Fruit fly (Drosophila melanogaster) whole organism, embryonic: ENCODE measurements around the gene lqfR.

Experiments used
- CG10565 ChIP-seq: fragments of 200-800 bp; sonication (Bioruptor generic); optimal IDR thresholded peaks from 3 replicates; lab custom pipeline; 2016; ENCODE audit warnings: missing biosample characterization, mild to moderate bottlenecking, missing genetic modification characterization
- CG1233 ChIP-seq: fragments of 200-800 bp; sonication (Bioruptor generic); optimal IDR thresholded peaks from 4 replicates; lab custom pipeline; 2018; ENCODE audit warnings: missing biosample characterization, mild to moderate bottlenecking, missing genetic modification characterization
- CG14014 ChIP-seq: fragments of 200-800 bp; sonication (Bioruptor generic); IDR thresholded peaks from 2 replicates; pipeline ENCODE4 v1.3.6; 2022; ENCODE audit warnings: missing biosample characterization, missing genetic modification characterization
- CG14667 ChIP-seq: fragments of 200-800 bp; sonication (Bioruptor generic); IDR thresholded peaks from 2 replicates; pipeline ENCODE4 v1.3.6; 2022; ENCODE audit warnings: missing biosample characterization, missing genetic modification characterization
- CG1529 ChIP-seq: fragments of 200-800 bp; sonication (Bioruptor generic); optimal IDR thresholded peaks from 3 replicates; lab custom pipeline; 2018; ENCODE audit warnings: missing biosample characterization, missing genetic modification characterization
- CG15479 ChIP-seq: fragments of 200-800 bp; sonication (Bioruptor generic); optimal IDR thresholded peaks from 3 replicates; lab custom pipeline; 2019; ENCODE audit warnings: missing biosample characterization, mild to moderate bottlenecking, missing genetic modification characterization, moderate library complexity
- CG15601 ChIP-seq: fragments of 200-800 bp; sonication (Bioruptor generic); optimal IDR thresholded peaks from 3 replicates; lab custom pipeline; 2019; ENCODE audit warnings: missing biosample characterization, mild to moderate bottlenecking, missing genetic modification characterization, moderate library complexity
- CG16779 ChIP-seq: fragments of 200-800 bp; sonication (Bioruptor generic); IDR thresholded peaks from 2 replicates; pipeline ENCODE4 v1.3.6; 2022; ENCODE audit warnings: missing biosample characterization, missing genetic modification characterization
- CG17359 ChIP-seq: fragments of 200-800 bp; sonication (Bioruptor generic); optimal IDR thresholded peaks from 3 replicates; lab custom pipeline; 2018; ENCODE audit warnings: missing biosample characterization, mild to moderate bottlenecking, missing genetic modification characterization, moderate library complexity
- CG17361 ChIP-seq: fragments of 200-800 bp; sonication (Bioruptor generic); IDR thresholded peaks from 3 replicates; pipeline ENCODE4 v1.3.6; 2022; ENCODE audit warnings: missing biosample characterization, missing genetic modification characterization
- CG1792 ChIP-seq: fragments of 200-800 bp; sonication (Bioruptor generic); optimal IDR thresholded peaks from 2 replicates; lab custom pipeline; 2016; ENCODE audit warnings: missing biosample characterization, missing genetic modification characterization
- CG2202 ChIP-seq: fragments of 200-800 bp; sonication (Bioruptor generic); optimal IDR thresholded peaks from 2 replicates; lab custom pipeline; 2018; ENCODE audit warnings: missing biosample characterization, mild to moderate bottlenecking, missing genetic modification characterization
- CG30020 ChIP-seq: fragments of 200-800 bp; optimal IDR thresholded peaks from 2 replicates; lab custom pipeline; 2019; ENCODE audit warnings: missing biosample characterization, mild to moderate bottlenecking, missing genetic modification characterization, moderate library complexity
- CG3726 ChIP-seq: fragments of 200-800 bp; sonication (Bioruptor generic); IDR thresholded peaks from 3 replicates; pipeline ENCODE4, ENCODE4 v1.3.6; 2022; ENCODE audit warnings: missing biosample characterization, missing genetic modification characterization
- CG4617 ChIP-seq: fragments of 200-800 bp; sonication (Bioruptor generic); optimal IDR thresholded peaks from 3 replicates; lab custom pipeline; 2016; ENCODE audit warnings: missing biosample characterization, missing genetic modification characterization, borderline replicate concordance
- CG4707 ChIP-seq: fragments of 200-800 bp; sonication (Bioruptor generic); optimal IDR thresholded peaks from 2 replicates; lab custom pipeline; 2018; ENCODE audit warnings: missing biosample characterization, mild to moderate bottlenecking, missing genetic modification characterization, moderate library complexity
- CG4854 ChIP-seq: fragments of 200-800 bp; sonication (Bioruptor generic); optimal IDR thresholded peaks from 2 replicates; lab custom pipeline; 2016; ENCODE audit warnings: missing biosample characterization, missing genetic modification characterization, inconsistent platforms
- CG5953 ChIP-seq: fragments of 200-800 bp; sonication (Bioruptor generic); IDR thresholded peaks from 2 replicates; pipeline ENCODE4 v1.3.6; 2022; ENCODE audit warnings: missing biosample characterization, missing genetic modification characterization
- CG6813 ChIP-seq: fragments of 200-800 bp; sonication (Bioruptor generic); optimal IDR thresholded peaks from 2 replicates; lab custom pipeline; 2017; ENCODE audit warnings: missing biosample characterization, missing genetic modification characterization, mild to moderate bottlenecking, moderate library complexity, missing genetic modification reagents
- CG7786 ChIP-seq: fragments of 200-800 bp; sonication (Bioruptor generic); optimal IDR thresholded peaks from 2 replicates; lab custom pipeline; 2016; ENCODE audit warnings: missing biosample characterization, missing genetic modification characterization
- CG9215 ChIP-seq: fragments of 200-800 bp; sonication (Bioruptor generic); IDR thresholded peaks from 2 replicates; pipeline ENCODE4 v1.3.6; 2022; ENCODE audit warnings: missing biosample characterization, missing genetic modification characterization
- CG9609 ChIP-seq: fragments of 200-800 bp; sonication (Bioruptor generic); optimal IDR thresholded peaks from 3 replicates; lab custom pipeline; 2016; ENCODE audit warnings: missing biosample characterization, missing genetic modification characterization
- Chrac-16 ChIP-seq: fragments of 200-800 bp; sonication (Bioruptor generic); optimal IDR thresholded peaks from 3 replicates; lab custom pipeline; 2016; ENCODE audit warnings: missing biosample characterization, missing genetic modification characterization
- GATAe ChIP-seq: fragments of 200-800 bp; sonication (Bioruptor generic); conservative IDR thresholded peaks from 2 replicates; pipeline ENCODE4 v1.3.6; 2022; ENCODE audit warnings: missing biosample characterization, missing genetic modification characterization
- Kr ChIP-seq: fragments of 200-800 bp; sonication (Bioruptor generic); optimal IDR thresholded peaks from 2 replicates; lab custom pipeline; 2017; ENCODE audit warnings: missing biosample characterization, mild to moderate bottlenecking, missing genetic modification characterization
- MTF-1 ChIP-seq: fragments of 200-800 bp; sonication (Bioruptor generic); optimal IDR thresholded peaks from 2 replicates; lab custom pipeline; 2018; ENCODE audit warnings: missing biosample characterization, mild to moderate bottlenecking, missing genetic modification characterization, borderline replicate concordance
- Mad ChIP-seq: fragments of 200-800 bp; sonication (Bioruptor generic); optimal IDR thresholded peaks from 2 replicates; lab custom pipeline; 2016; ENCODE audit warnings: missing biosample characterization, missing genetic modification characterization
- NK7.1 ChIP-seq: fragments of 200-800 bp; sonication (Bioruptor generic); optimal IDR thresholded peaks from 3 replicates; lab custom pipeline; 2016; ENCODE audit warnings: missing biosample characterization, missing genetic modification characterization
- Pdp1 ChIP-seq, 2 experiments: fragments of 200-800 bp; sonication (Bioruptor generic); optimal IDR thresholded peaks; 3 replicates each; lab custom pipeline; 2016; ENCODE audit warnings: missing biosample characterization in 2 of 2, missing genetic modification characterization in 2 of 2, mild to moderate bottlenecking in 1 of 2, moderate library complexity in 1 of 2
- Ravus ChIP-seq: fragments of 200-800 bp; sonication (Bioruptor generic); IDR thresholded peaks from 2 replicates; pipeline ENCODE4 v1.3.6; 2022; ENCODE audit warnings: missing biosample characterization, missing genetic modification characterization
- Rfx ChIP-seq: fragments of 200-800 bp; sonication (Bioruptor generic); IDR thresholded peaks from 2 replicates; pipeline ENCODE4 v1.3.6; 2022; ENCODE audit warnings: missing biosample characterization, missing genetic modification characterization
- Rx ChIP-seq: fragments of 200-800 bp; sonication (Bioruptor generic); IDR thresholded peaks from 2 replicates; pipeline ENCODE4 v1.3.6; 2022; ENCODE audit warnings: missing biosample characterization, missing genetic modification characterization
- ase ChIP-seq: fragments of 200-800 bp; sonication (Bioruptor generic); IDR thresholded peaks from 3 replicates; pipeline ENCODE4 v1.3.6; 2022; ENCODE audit warnings: missing biosample characterization, missing genetic modification characterization
- br ChIP-seq: fragments of >200 bp; optimal IDR thresholded peaks from 2 replicates; lab custom pipeline; 2017
- dmrt99B ChIP-seq: fragments of 200-800 bp; sonication (Bioruptor generic); optimal IDR thresholded peaks from 2 replicates; lab custom pipeline; 2018; ENCODE audit warnings: missing biosample characterization, mild to moderate bottlenecking, missing genetic modification characterization, moderate library complexity
- gcm2 ChIP-seq: fragments of 200-800 bp; sonication (Bioruptor generic); optimal IDR thresholded peaks from 2 replicates; lab custom pipeline; 2016; ENCODE audit warnings: missing biosample characterization, missing genetic modification characterization
- grn ChIP-seq: fragments of 200-800 bp; sonication (Bioruptor generic); optimal IDR thresholded peaks from 3 replicates; lab custom pipeline; 2017; ENCODE audit warnings: missing biosample characterization, missing genetic modification characterization
- h ChIP-seq: fragments of >200 bp; optimal IDR thresholded peaks from 2 replicates; lab custom pipeline; 2017
- hth ChIP-seq: fragments of >200 bp; optimal IDR thresholded peaks from 2 replicates; lab custom pipeline; 2017; ENCODE audit warnings: inconsistent platforms
- mirr ChIP-seq: fragments of 200-800 bp; sonication (Bioruptor generic); optimal IDR thresholded peaks from 3 replicates; lab custom pipeline; 2018; ENCODE audit warnings: missing biosample characterization, mild to moderate bottlenecking, missing genetic modification characterization
- nerfin-2 ChIP-seq: fragments of 200-800 bp; sonication (Bioruptor generic); IDR thresholded peaks from 2 replicates; pipeline ENCODE4 v1.3.6; 2022; ENCODE audit warnings: missing biosample characterization, missing genetic modification characterization; ENCODE audit not compliant: partially characterized antibody
- psq ChIP-seq: fragments of 200-800 bp; sonication (Bioruptor generic); optimal IDR thresholded peaks from 2 replicates; lab custom pipeline; 2017; ENCODE audit warnings: missing biosample characterization, missing genetic modification characterization
- pum ChIP-seq: fragments of 200-800 bp; sonication (Bioruptor generic); optimal IDR thresholded peaks from 2 replicates; lab custom pipeline; 2016; ENCODE audit warnings: missing biosample characterization, missing genetic modification characterization
- run ChIP-seq: fragments of 200-800 bp; sonication (Bioruptor generic); optimal IDR thresholded peaks from 3 replicates; lab custom pipeline; 2018; ENCODE audit warnings: missing biosample characterization, mild to moderate bottlenecking, missing genetic modification characterization
- sc ChIP-seq, 3 experiments: fragments of >200 bp in 2 of 3; fragments of 200-800 bp in 1 of 3; sonication (Bioruptor generic) in 1 of 3; optimal IDR thresholded peaks; 2 replicates in 2 of 3; 3 replicates in 1 of 3; lab custom pipeline; 2017; ENCODE audit warnings: mild to moderate bottlenecking in 1 of 3, missing biosample characterization in 1 of 3, missing genetic modification characterization in 1 of 3, missing genetic modification reagents in 1 of 3
- sna ChIP-seq: fragments of 200-800 bp; sonication (Bioruptor generic); IDR thresholded peaks from 2 replicates; pipeline ENCODE4 v1.3.6; 2022; ENCODE audit warnings: missing biosample characterization, missing genetic modification characterization; ENCODE audit not compliant: partially characterized antibody
- so ChIP-seq: fragments of 200-800 bp; sonication (Bioruptor generic); IDR thresholded peaks from 3 replicates; pipeline ENCODE4 v1.3.6; 2022; ENCODE audit warnings: missing biosample characterization, missing genetic modification characterization
- sug ChIP-seq: fragments of 200-800 bp; optimal IDR thresholded peaks from 2 replicates; lab custom pipeline; 2019; ENCODE audit warnings: missing biosample characterization, mild to moderate bottlenecking, missing genetic modification characterization, moderate library complexity
- tap ChIP-seq: fragments of 200-800 bp; optimal IDR thresholded peaks from 3 replicates; lab custom pipeline; 2019; ENCODE audit warnings: missing biosample characterization, mild to moderate bottlenecking, missing genetic modification characterization, moderate library complexity
- wek ChIP-seq: fragments of 200-800 bp; sonication (Bioruptor generic); optimal IDR thresholded peaks from 3 replicates; lab custom pipeline; 2018; ENCODE audit warnings: missing biosample characterization, mild to moderate bottlenecking, missing genetic modification characterization, moderate library complexity

lqfR gene

DNA sequence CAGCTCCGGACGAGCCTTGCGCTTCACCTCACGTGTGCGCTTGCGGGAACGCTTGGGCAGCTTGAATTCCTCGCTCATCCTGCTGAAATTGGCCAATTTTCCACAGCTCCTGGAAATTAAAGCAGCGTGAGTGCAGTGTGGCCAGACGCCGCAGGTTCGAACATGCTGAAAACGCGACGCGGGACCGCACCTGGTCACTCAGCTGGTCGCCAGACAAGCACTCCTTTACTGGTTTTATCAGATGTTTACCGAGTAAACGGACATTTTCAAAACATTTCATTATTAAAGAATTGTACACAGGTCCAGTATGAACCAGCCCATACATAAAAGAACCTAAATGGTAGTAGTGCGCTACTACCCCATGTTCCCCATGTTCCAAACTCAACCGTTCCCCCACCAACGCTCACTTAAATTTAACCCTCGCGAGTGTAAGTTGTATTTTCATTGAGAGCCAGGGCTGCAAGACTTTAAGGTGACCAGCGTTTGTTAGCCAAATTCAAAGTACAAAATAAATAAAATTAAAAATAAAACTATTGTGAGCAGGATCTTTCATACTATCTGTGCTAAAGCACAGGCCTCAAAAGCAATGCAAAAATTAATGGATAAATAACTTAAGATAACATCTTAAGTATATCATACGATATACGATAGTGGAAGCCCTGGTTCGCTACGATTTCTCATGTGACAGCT is 48.7 kb upstream of the lqfR start, which contains the start of the genes JMJD6, CG7071 and Muted (continued):
- no peak for TF ChIP-seq sc (optimal IDR thresholded peaks at IDR 0.05; lab: Kevin White, UChicago)
- TF ChIP-seq sc (GFP tag; optimal IDR thresholded peaks at IDR 0.05; lab: Kevin White, UChicago), result peak; percentile 83
- peak; percentile 84 for TF ChIP-seq CG7786
- peak; percentile 81 to 91 for TF ChIP-seq Pdp1 (GFP tag; optimal IDR thresholded peaks at IDR 0.05; lab: Kevin White, UChicago)
- TF ChIP-seq tap, result peak; percentile 67
- peak; percentile 80 for TF ChIP-seq CG4617 (GFP tag; lab: Kevin White, UChicago)
- peak; percentile 91 for TF ChIP-seq pum (GFP tag; lab: Kevin White, UChicago)
- peak; percentile 84 for TF ChIP-seq CG2202 (tag; lab: Kevin White, UChicago)
- peak; percentile 85 for TF ChIP-seq GATAe
- peak; percentile 84; the same call in 2 of the 3 replicates for TF ChIP-seq CG3726 (GFP tag; lab: Robert Waterston, UW)
- TF ChIP-seq gcm2, result peak; percentile 65
- TF ChIP-seq sug, result peak; percentile 88
- peak; percentile 32 for TF ChIP-seq CG6813
- no peak for TF ChIP-seq h (lab: Kevin White, UChicago)
- TF ChIP-seq ase, result peak; percentile 90
- peak; percentile 76 for TF ChIP-seq MTF-1 (GFP tag; lab: Kevin White, UChicago)
- peak; percentile 90 for TF ChIP-seq Rx (GFP tag; lab: Robert Waterston, UW)
- TF ChIP-seq wek (GFP tag; lab: Kevin White, UChicago), result no peak
- TF ChIP-seq CG1529 (GFP tag; lab: Kevin White, UChicago), result peak; percentile 76
- TF ChIP-seq CG4707 (GFP tag; lab: Kevin White, UChicago), result peak; percentile 48
- peak; percentile 90 for TF ChIP-seq CG30020 (tag; lab: Kevin White, UChicago)
- peak; percentile 95 for TF ChIP-seq Rfx (GFP tag; lab: Robert Waterston, UW)
- peak; percentile 90 for TF ChIP-seq so (GFP tag; lab: Robert Waterston, UW)
- TF ChIP-seq Kr, result no peak
- TF ChIP-seq CG9609 (GFP tag; lab: Kevin White, UChicago), result peak; percentile 83
- peak; percentile 81 for TF ChIP-seq psq (GFP tag; lab: Kevin White, UChicago)
- TF ChIP-seq Chrac-16, result peak; percentile 92
- peak; percentile 55 for TF ChIP-seq CG10565 (GFP tag; lab: Kevin White, UChicago)
- peak; percentile 98 for TF ChIP-seq grn (GFP tag; lab: Kevin White, UChicago)
- TF ChIP-seq CG15601 (tag; lab: Kevin White, UChicago), result peak; percentile 88
- peak; percentile 91 for TF ChIP-seq CG17361
- TF ChIP-seq Mad (GFP tag; lab: Kevin White, UChicago), result peak; percentile 83
- TF ChIP-seq CG9215 (GFP tag; lab: Robert Waterston, UW), result peak; percentile 92
- TF ChIP-seq dmrt99B (tag; lab: Kevin White, UChicago), result peak; percentile 78
- TF ChIP-seq CG14667 (GFP tag; lab: Robert Waterston, UW), result peak; percentile 89
- TF ChIP-seq hth, result no peak
- no peak for TF ChIP-seq NK7.1 (GFP tag; lab: Kevin White, UChicago)
- no peak for TF ChIP-seq br (lab: Kevin White, UChicago)
- TF ChIP-seq CG15479 (GFP tag; lab: Kevin White, UChicago), result no peak
- TF ChIP-seq mirr (GFP tag; lab: Kevin White, UChicago), result peak; percentile 75
- peak; percentile 92 for TF ChIP-seq CG14014 (GFP tag; lab: Robert Waterston, UW)
- TF ChIP-seq CG4854 (GFP tag; lab: Kevin White, UChicago), result peak; percentile 92
- TF ChIP-seq CG1233 (GFP tag; lab: Kevin White, UChicago), result peak; percentile 87
- TF ChIP-seq sna (GFP tag; lab: Robert Waterston, UW), result peak; percentile 91
- TF ChIP-seq Ravus, result peak; percentile 53
- peak; percentile 53; the same call in 1 of the 2 replicates for TF ChIP-seq nerfin-2 (GFP tag; lab: Robert Waterston, UW)
- peak; percentile 80 for TF ChIP-seq CG5953
- peak; percentile 79 for TF ChIP-seq CG16779 (GFP tag; lab: Robert Waterston, UW)
- TF ChIP-seq CG17359, result peak; percentile 90
- peak; percentile 78 for TF ChIP-seq run (tag; lab: Kevin White, UChicago)
- peak; percentile 65 for TF ChIP-seq CG1792
